Worm (Caenorhabditis elegans) whole organism, L4 larva: ENCODE results near the gene lgc-35.

Experiments
- F49E8.2 ChIP-seq: sonication (generic microtip); optimal IDR thresholded peaks from 2 replicates; lab custom pipeline; 2016; ENCODE audit warnings: missing compliant biosample characterization, mild to moderate bottlenecking, missing genetic modification characterization, borderline replicate concordance
- ceh-32 ChIP-seq: sonication (generic microtip); optimal IDR thresholded peaks from 2 replicates; lab custom pipeline; 2016; ENCODE audit warnings: mild to moderate bottlenecking, missing genetic modification characterization, missing compliant biosample characterization; ENCODE audit not compliant: poor library complexity
- ceh-44 ChIP-seq: fragments of 200-800 bp; sonication (Bioruptor generic); IDR thresholded peaks from 2 replicates; pipeline ENCODE4 v1.3.6; 2022; ENCODE audit warnings: missing genetic modification reagents, missing genetic modification characterization, missing compliant biosample characterization
- ceh-82 ChIP-seq: sonication (generic microtip); optimal IDR thresholded peaks from 2 replicates; lab custom pipeline; 2017; ENCODE audit warnings: missing biosample characterization, missing genetic modification characterization
- duxl-1 ChIP-seq: sonication (generic microtip); optimal IDR thresholded peaks from 2 replicates; lab custom pipeline; 2016; ENCODE audit warnings: mild to moderate bottlenecking, missing genetic modification characterization, moderate library complexity, missing compliant biosample characterization; ENCODE audit not compliant: poor library complexity
- egl-27 ChIP-seq: sonication (generic microtip); optimal IDR thresholded peaks from 3 replicates; lab custom pipeline; 2017; ENCODE audit warnings: missing biosample characterization, missing genetic modification reagents, missing genetic modification characterization
- hlh-30 ChIP-seq: sonication (generic microtip); optimal IDR thresholded peaks from 2 replicates; lab custom pipeline; 2017; ENCODE audit warnings: antibody characterized with exemption, mild to moderate bottlenecking, missing genetic modification characterization, missing compliant biosample characterization; ENCODE audit not compliant: insufficient read depth
- pqm-1 ChIP-seq: sonication (generic microtip); optimal IDR thresholded peaks from 2 replicates; lab custom pipeline; 2017; ENCODE audit warnings: missing biosample characterization, missing genetic modification characterization
- tag-97 ChIP-seq: fragments of 200-800 bp; sonication (Bioruptor generic); IDR thresholded peaks from 2 replicates; pipeline ENCODE4 v1.3.6; 2022; ENCODE audit warnings: missing genetic modification characterization, missing compliant biosample characterization
- unc-62 ChIP-seq, 3 experiments: fragments of 150-350 bp in 1 of 3; sonication (generic microtip); optimal IDR thresholded peaks in 2 of 3; peaks in 1 of 3; 1 replicate in 1 of 3; 2 replicates in 2 of 3; lab custom pipeline; 2014 to 2017; ENCODE audit warnings: missing biosample characterization in 3 of 3, missing genetic modification characterization in 3 of 3, missing genetic modification reagents in 3 of 3, missing genotype in 1 of 3

ce11 chrII:12826752-12827151 lies 13.2 kb downstream of the lgc-35 start, which contains the start of gene Y46G5A.38:
- TF ChIP-seq unc-62 (GFP tag; optimal IDR thresholded peaks at IDR 0.05 in 1 of 2; lab: Kevin White, UChicago) (no peak), unc-62 (tag; optimal IDR thresholded peaks at IDR 0.05; lab: Kevin White, UChicago) (no peak), duxl-1 (tag; lab: Kevin White, UChicago) (no peak), ceh-32 (tag; lab: Kevin White, UChicago) (no peak), ceh-44 (no peak), tag-97 (no peak), pqm-1 (tag; lab: Kevin White, UChicago) (no peak), hlh-30 (tag; lab: Kevin White, UChicago) (no peak), F49E8.2 (tag; lab: Kevin White, UChicago) (no peak), ceh-82 (tag; lab: Kevin White, UChicago) (no peak), egl-27 (tag; lab: Kevin White, UChicago) (no peak)
